Fruit fly (Drosophila melanogaster) whole organism, adult: Measurements from ENCODE around the gene CG43630.

Experiments
- CG12768 ChIP-seq: fragments of 200-800 bp; sonication (Bioruptor generic); optimal IDR thresholded peaks from 2 replicates; lab custom pipeline; 2017; ENCODE audit warnings: missing biosample characterization, missing genetic modification characterization, mild to moderate bottlenecking, moderate library complexity, missing genetic modification reagents
- CG14711 ChIP-seq: fragments of 200-800 bp; sonication (Bioruptor generic); optimal IDR thresholded peaks from 2 replicates; lab custom pipeline; 2018; ENCODE audit warnings: missing biosample characterization, mild to moderate bottlenecking, missing genetic modification characterization, moderate library complexity
- CG5204 ChIP-seq: fragments of 200-800 bp; sonication (Bioruptor generic); optimal IDR thresholded peaks from 2 replicates; lab custom pipeline; 2016; ENCODE audit warnings: missing biosample characterization, missing genetic modification characterization
- CG7101 ChIP-seq: fragments of 200-800 bp; sonication (Bioruptor generic); optimal IDR thresholded peaks from 2 replicates; lab custom pipeline; 2018; ENCODE audit warnings: missing biosample characterization, mild to moderate bottlenecking, missing genetic modification characterization, moderate library complexity
- Crg-1 ChIP-seq: fragments of 200-800 bp; sonication (Bioruptor generic); optimal IDR thresholded peaks from 2 replicates; lab custom pipeline; 2016; ENCODE audit warnings: missing biosample characterization, missing genetic modification characterization
- Hr96 ChIP-seq: fragments of 200-800 bp; sonication (Bioruptor generic); optimal IDR thresholded peaks from 2 replicates; lab custom pipeline; 2016; ENCODE audit warnings: missing biosample characterization, missing genetic modification characterization
- Mnt ChIP-seq: fragments of 200-800 bp; sonication (Bioruptor generic); optimal IDR thresholded peaks from 2 replicates; lab custom pipeline; 2016; ENCODE audit warnings: missing biosample characterization, mild to moderate bottlenecking, missing genetic modification characterization
- ovo ChIP-seq: fragments of 200-800 bp; sonication (Bioruptor generic); optimal IDR thresholded peaks from 2 replicates; lab custom pipeline; 2016; ENCODE audit warnings: missing biosample characterization, missing genetic modification characterization
- pad ChIP-seq: fragments of 200-800 bp; sonication (Bioruptor generic); optimal IDR thresholded peaks from 3 replicates; lab custom pipeline; 2017; ENCODE audit warnings: missing biosample characterization, missing genetic modification characterization, mild to moderate bottlenecking, moderate library complexity, missing genetic modification reagents
- tj ChIP-seq: fragments of 200-800 bp; sonication (Bioruptor generic); optimal IDR thresholded peaks from 3 replicates; lab custom pipeline; 2017; ENCODE audit warnings: missing biosample characterization, mild to moderate bottlenecking, missing genetic modification characterization, moderate library complexity

DNA sequence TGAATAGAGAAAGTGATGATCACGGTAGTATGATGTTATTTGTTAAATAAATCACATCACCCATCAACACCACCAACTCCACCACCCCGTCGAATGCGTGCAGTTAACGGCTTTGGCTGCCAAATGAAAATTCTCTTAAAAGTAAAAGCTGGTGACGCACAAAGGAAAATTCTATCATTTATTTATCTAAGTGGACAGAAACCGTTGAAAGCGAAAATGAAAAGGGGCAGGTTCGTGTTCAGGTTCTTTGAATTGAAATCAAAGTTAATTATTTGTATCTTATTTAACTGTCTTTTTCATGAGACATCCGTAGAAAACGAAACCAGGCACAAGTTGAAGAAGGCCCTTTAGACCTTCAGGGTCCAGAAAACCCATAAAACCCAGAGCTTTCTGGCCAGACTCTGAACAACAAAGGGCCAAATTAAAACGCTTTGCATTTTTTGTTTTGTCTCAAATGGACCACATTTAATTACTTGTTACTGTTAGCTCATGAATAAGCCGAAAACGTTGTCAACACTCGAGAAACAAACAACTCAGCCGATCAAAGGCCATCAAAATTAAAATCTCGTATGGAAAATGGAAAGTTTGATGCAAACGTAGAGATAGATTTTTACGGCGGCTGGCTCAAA is 9.7 kb downstream of the CG43630 start:
- TF ChIP-seq pad (GFP tag; lab: Kevin White, UChicago) (no peak), CG7101 (tag; lab: Kevin White, UChicago) (no peak), Mnt (no peak), Crg-1 (GFP tag; lab: Kevin White, UChicago) (no peak), tj (GFP tag; lab: Kevin White, UChicago) (no peak), ovo (GFP tag; lab: Kevin White, UChicago) (no peak), Hr96 (GFP tag; lab: Kevin White, UChicago) (no peak), CG14711 (no peak), CG5204 (no peak), CG12768 (GFP tag; lab: Kevin White, UChicago) (no peak)
